Fruit fly (Drosophila melanogaster) whole organism, embryonic: ENCODE measurements around the gene Alp13.
A peak's percentile ranks its signal among the peaks of the same experiment; 100 is the strongest.

Experiments
- Bgb ChIP-seq: fragments of 200-800 bp; sonication (Bioruptor generic); IDR thresholded peaks from 2 replicates; pipeline ENCODE4 v1.3.6; 2022; ENCODE audit warnings: missing biosample characterization, missing genetic modification characterization; ENCODE audit not compliant: partially characterized antibody
- CG11504 ChIP-seq: fragments of 200-800 bp; sonication (Bioruptor generic); optimal IDR thresholded peaks from 3 replicates; lab custom pipeline; 2019; ENCODE audit warnings: missing biosample characterization, mild to moderate bottlenecking, missing genetic modification characterization, moderate library complexity
- CG12104 ChIP-seq: fragments of 200-800 bp; sonication (Bioruptor generic); optimal IDR thresholded peaks from 3 replicates; lab custom pipeline; 2016; ENCODE audit warnings: missing biosample characterization, missing genetic modification characterization
- CG13296 ChIP-seq: fragments of 200-800 bp; sonication (Bioruptor generic); optimal IDR thresholded peaks from 3 replicates; lab custom pipeline; 2018; ENCODE audit warnings: missing biosample characterization, mild to moderate bottlenecking, missing genetic modification characterization
- CG13624 ChIP-seq: fragments of 200-800 bp; sonication (Bioruptor generic); optimal IDR thresholded peaks from 2 replicates; lab custom pipeline; 2016; ENCODE audit warnings: missing biosample characterization, missing genetic modification characterization
- CG15269 ChIP-seq: fragments of 200-800 bp; sonication (Bioruptor generic); optimal IDR thresholded peaks from 2 replicates; lab custom pipeline; 2018; ENCODE audit warnings: missing biosample characterization, mild to moderate bottlenecking, missing genetic modification characterization, moderate library complexity
- CG17361 ChIP-seq: fragments of 200-800 bp; sonication (Bioruptor generic); IDR thresholded peaks from 3 replicates; pipeline ENCODE4 v1.3.6; 2022; ENCODE audit warnings: missing biosample characterization, missing genetic modification characterization
- CG17912 ChIP-seq: fragments of 200-800 bp; sonication (Bioruptor generic); optimal IDR thresholded peaks from 2 replicates; lab custom pipeline; 2018; ENCODE audit warnings: missing biosample characterization, mild to moderate bottlenecking, missing genetic modification characterization
- CG2199 ChIP-seq: fragments of 200-800 bp; sonication (Bioruptor generic); IDR thresholded peaks from 3 replicates; pipeline ENCODE4 v1.3.6; 2022; ENCODE audit warnings: missing biosample characterization, missing genetic modification characterization
- CG2678 ChIP-seq: fragments of 200-800 bp; sonication (Bioruptor generic); optimal IDR thresholded peaks from 3 replicates; lab custom pipeline; 2019; ENCODE audit warnings: missing biosample characterization, mild to moderate bottlenecking, missing genetic modification characterization, moderate library complexity
- CG2712 ChIP-seq: fragments of 200-800 bp; optimal IDR thresholded peaks from 3 replicates; lab custom pipeline; 2019; ENCODE audit warnings: missing biosample characterization, mild to moderate bottlenecking, missing genetic modification characterization, moderate library complexity
- CG30403 ChIP-seq: fragments of 200-800 bp; sonication (Bioruptor generic); optimal IDR thresholded peaks from 3 replicates; lab custom pipeline; 2016; ENCODE audit warnings: missing biosample characterization, missing genetic modification characterization
- CG32772 ChIP-seq: fragments of 200-800 bp; sonication (Bioruptor generic); IDR thresholded peaks from 2 replicates; pipeline ENCODE4 v1.3.6; 2022; ENCODE audit warnings: missing biosample characterization, missing genetic modification characterization
- CG3281 ChIP-seq: fragments of 200-800 bp; sonication (Bioruptor generic); optimal IDR thresholded peaks from 3 replicates; lab custom pipeline; 2017; ENCODE audit warnings: missing biosample characterization, mild to moderate bottlenecking, missing genetic modification characterization
- CG33213 ChIP-seq: fragments of 200-800 bp; sonication (Bioruptor generic); optimal IDR thresholded peaks from 3 replicates; lab custom pipeline; 2016; ENCODE audit warnings: missing biosample characterization, missing genetic modification characterization
- CG4282 ChIP-seq: fragments of 200-800 bp; sonication (Bioruptor generic); optimal IDR thresholded peaks from 2 replicates; lab custom pipeline; 2016; ENCODE audit warnings: missing biosample characterization, missing genetic modification characterization
- CG4617 ChIP-seq: fragments of 200-800 bp; sonication (Bioruptor generic); optimal IDR thresholded peaks from 3 replicates; lab custom pipeline; 2016; ENCODE audit warnings: missing biosample characterization, missing genetic modification characterization, borderline replicate concordance
- CG7928 ChIP-seq: fragments of 200-800 bp; sonication (Bioruptor generic); optimal IDR thresholded peaks from 2 replicates; lab custom pipeline; 2017; ENCODE audit warnings: missing biosample characterization, mild to moderate bottlenecking, missing genetic modification characterization
- CG8290 ChIP-seq, 3 experiments: fragments of 200-800 bp; sonication (Bioruptor generic); optimal IDR thresholded peaks; 2 replicates each; lab custom pipeline; 2016 to 2019; ENCODE audit warnings: missing biosample characterization in 3 of 3, missing genetic modification characterization in 3 of 3, mild to moderate bottlenecking in 2 of 3, moderate library complexity in 1 of 3
- Dip2 ChIP-seq: fragments of 200-800 bp; sonication (Bioruptor generic); IDR thresholded peaks from 2 replicates; pipeline ENCODE4 v1.3.6; 2022; ENCODE audit warnings: missing biosample characterization, missing genetic modification characterization
- Dref ChIP-seq: fragments of 200-800 bp; sonication (Bioruptor generic); IDR thresholded peaks from 2 replicates; pipeline ENCODE4 v1.3.6; 2022; ENCODE audit warnings: missing biosample characterization, missing genetic modification characterization
- Ets97D ChIP-seq: fragments of 200-800 bp; sonication (Bioruptor generic); optimal IDR thresholded peaks from 3 replicates; lab custom pipeline; 2016; ENCODE audit warnings: missing biosample characterization, missing genetic modification characterization
- HLH4C ChIP-seq: fragments of 200-800 bp; sonication (Bioruptor generic); IDR thresholded peaks from 3 replicates; pipeline ENCODE4 v1.3.6; 2022; ENCODE audit warnings: missing biosample characterization, missing genetic modification characterization; ENCODE audit not compliant: partially characterized antibody
- Hr51 ChIP-seq, 2 experiments: fragments of 200-800 bp; sonication (Bioruptor generic); optimal IDR thresholded peaks; 2 replicates in 1 of 2; 3 replicates in 1 of 2; lab custom pipeline; 2016 to 2018; ENCODE audit warnings: missing biosample characterization in 2 of 2, missing genetic modification characterization in 2 of 2, mild to moderate bottlenecking in 1 of 2, moderate library complexity in 1 of 2
- Hsf ChIP-seq: fragments of 200-800 bp; sonication (Bioruptor generic); optimal IDR thresholded peaks from 3 replicates; lab custom pipeline; 2016; ENCODE audit warnings: missing biosample characterization, missing genetic modification characterization
- Meics ChIP-seq: fragments of 200-800 bp; sonication (Bioruptor generic); optimal IDR thresholded peaks from 2 replicates; lab custom pipeline; 2017; ENCODE audit warnings: missing biosample characterization, mild to moderate bottlenecking, missing genetic modification characterization
- Nf-YC ChIP-seq: fragments of 200-800 bp; optimal IDR thresholded peaks from 3 replicates; lab custom pipeline; 2019; ENCODE audit warnings: missing biosample characterization, mild to moderate bottlenecking, missing genetic modification characterization, moderate library complexity
- Spps ChIP-seq: fragments of 200-800 bp; sonication (Bioruptor generic); optimal IDR thresholded peaks from 2 replicates; lab custom pipeline; 2018; ENCODE audit warnings: missing biosample characterization, mild to moderate bottlenecking, missing genetic modification characterization
- Xbp1 ChIP-seq: fragments of 200-800 bp; sonication (Bioruptor generic); optimal IDR thresholded peaks from 3 replicates; lab custom pipeline; 2016; ENCODE audit warnings: missing biosample characterization, mild to moderate bottlenecking, missing genetic modification characterization
- Xrp1 ChIP-seq: fragments of 200-800 bp; sonication (Bioruptor generic); IDR thresholded peaks from 2 replicates; pipeline ENCODE4 v1.3.6; 2022; ENCODE audit warnings: missing biosample characterization, missing genetic modification characterization
- YL-1 ChIP-seq: fragments of 200-800 bp; sonication (Bioruptor generic); optimal IDR thresholded peaks from 3 replicates; lab custom pipeline; 2017; ENCODE audit warnings: missing biosample characterization, mild to moderate bottlenecking, missing genetic modification characterization
- amos ChIP-seq: fragments of 200-800 bp; sonication (Bioruptor generic); IDR thresholded peaks from 2 replicates; pipeline ENCODE4 v1.3.6; 2022; ENCODE audit warnings: missing biosample characterization, missing genetic modification characterization; ENCODE audit not compliant: partially characterized antibody
- croc ChIP-seq: fragments of 200-800 bp; sonication (Bioruptor generic); conservative IDR thresholded peaks from 3 replicates; pipeline ENCODE4 v1.3.6; 2022; ENCODE audit warnings: missing biosample characterization, missing genetic modification characterization
- crol ChIP-seq: fragments of 200-800 bp; sonication (Bioruptor generic); IDR thresholded peaks from 2 replicates; pipeline ENCODE4 v1.3.6; 2022; ENCODE audit warnings: missing biosample characterization, missing genetic modification characterization
- dmrt11E ChIP-seq: fragments of 200-800 bp; sonication (Bioruptor generic); optimal IDR thresholded peaks from 3 replicates; lab custom pipeline; 2018; ENCODE audit warnings: missing biosample characterization, mild to moderate bottlenecking, missing genetic modification characterization, moderate library complexity
- gfzf ChIP-seq: fragments of 200-800 bp; sonication (Bioruptor generic); optimal IDR thresholded peaks from 2 replicates; lab custom pipeline; 2016; ENCODE audit warnings: missing biosample characterization, mild to moderate bottlenecking, missing genetic modification characterization, moderate library complexity
- ind ChIP-seq: fragments of 200-800 bp; sonication (Bioruptor generic); optimal IDR thresholded peaks from 3 replicates; lab custom pipeline; 2016; ENCODE audit warnings: missing biosample characterization, missing genetic modification characterization
- klu ChIP-seq: fragments of 200-800 bp; sonication (Bioruptor generic); IDR thresholded peaks from 2 replicates; pipeline ENCODE4 v1.3.6; 2022; ENCODE audit warnings: missing biosample characterization, missing genetic modification characterization
- lola ChIP-seq, 3 experiments: fragments of >200 bp in 2 of 3; fragments of 200-800 bp in 1 of 3; sonication (Bioruptor generic) in 1 of 3; optimal IDR thresholded peaks; 2 replicates each; lab custom pipeline; 2017 to 2019; ENCODE audit warnings: missing biosample characterization in 3 of 3, missing genetic modification characterization in 3 of 3, mild to moderate bottlenecking in 1 of 3, moderate library complexity in 1 of 3
- luna ChIP-seq: fragments of 200-800 bp; sonication (Bioruptor generic); optimal IDR thresholded peaks from 2 replicates; lab custom pipeline; 2016; ENCODE audit warnings: missing biosample characterization, missing genetic modification characterization
- odd ChIP-seq: fragments of 200-800 bp; sonication (Bioruptor generic); optimal IDR thresholded peaks from 2 replicates; lab custom pipeline; 2017; ENCODE audit warnings: missing biosample characterization, mild to moderate bottlenecking, missing genetic modification characterization
- pita ChIP-seq: fragments of 200-800 bp; sonication (Bioruptor generic); optimal IDR thresholded peaks from 2 replicates; lab custom pipeline; 2017; ENCODE audit warnings: missing biosample characterization, mild to moderate bottlenecking, missing genetic modification characterization
- prd ChIP-seq, 3 experiments: fragments of >200 bp in 2 of 3; fragments of 200-800 bp in 1 of 3; sonication (Bioruptor generic) in 1 of 3; optimal IDR thresholded peaks in 2 of 3; IDR thresholded peaks in 1 of 3; 2 replicates in 2 of 3; 3 replicates in 1 of 3; pipeline versions ENCODE4 v1.3.6 to Lab custom; 2017 to 2022; ENCODE audit warnings: missing biosample characterization in 1 of 3, missing genetic modification characterization in 1 of 3
- pum ChIP-seq: fragments of 200-800 bp; sonication (Bioruptor generic); optimal IDR thresholded peaks from 2 replicates; lab custom pipeline; 2016; ENCODE audit warnings: missing biosample characterization, missing genetic modification characterization
- pzg ChIP-seq: fragments of 200-800 bp; sonication (Bioruptor generic); optimal IDR thresholded peaks from 3 replicates; lab custom pipeline; 2018; ENCODE audit warnings: missing biosample characterization, mild to moderate bottlenecking, missing genetic modification characterization, moderate library complexity
- ro ChIP-seq: fragments of 200-800 bp; sonication (Bioruptor generic); IDR thresholded peaks from 2 replicates; pipeline ENCODE4 v1.3.6; 2022; ENCODE audit warnings: missing biosample characterization, missing genetic modification characterization
- sna ChIP-seq: fragments of 200-800 bp; sonication (Bioruptor generic); IDR thresholded peaks from 2 replicates; pipeline ENCODE4 v1.3.6; 2022; ENCODE audit warnings: missing biosample characterization, missing genetic modification characterization; ENCODE audit not compliant: partially characterized antibody
- z ChIP-seq: fragments of 200-800 bp; sonication (Bioruptor generic); IDR thresholded peaks from 3 replicates; pipeline ENCODE4 v1.3.6; 2022; ENCODE audit warnings: missing biosample characterization, missing genetic modification characterization

The Alp13 gene

dm6 chr3R:10048842-10049527 is 26.2 kb downstream of the Alp13 start, which contains the start of gene ohgt (continued):
- TF ChIP-seq Xbp1 = peak; percentile 4
- TF ChIP-seq amos = peak; percentile 29; the same call in 1 of the 2 replicates
- no peak for TF ChIP-seq CG32772
- no peak for TF ChIP-seq sna (GFP tag; lab: Robert Waterston, UW)
- no peak for TF ChIP-seq Spps (tag; lab: Kevin White, UChicago)
- peak; percentile 44 for TF ChIP-seq Nf-YC (tag; lab: Kevin White, UChicago)
- no peak for TF ChIP-seq gfzf (GFP tag; lab: Kevin White, UChicago)
- peak in 1 of 3 experiments; percentile 3 for TF ChIP-seq lola (GFP tag; optimal IDR thresholded peaks at IDR 0.05; lab: Kevin White, UChicago)
- TF ChIP-seq pum (GFP tag; lab: Kevin White, UChicago) = peak; percentile 13
- TF ChIP-seq ind = peak; percentile 12
- TF ChIP-seq z (GFP tag; lab: Robert Waterston, UW) = no peak
- TF ChIP-seq croc (GFP tag; lab: Robert Waterston, UW) = no peak
- no peak for TF ChIP-seq luna (GFP tag; lab: Kevin White, UChicago)
- TF ChIP-seq pzg (GFP tag; lab: Kevin White, UChicago) = peak; percentile 40
- TF ChIP-seq klu (GFP tag; lab: Robert Waterston, UW) = no peak
- peak; percentile 45 for TF ChIP-seq CG2678
- TF ChIP-seq ro (GFP tag; lab: Robert Waterston, UW) = no peak
- peak; percentile 70 for TF ChIP-seq Dref (GFP tag; lab: Robert Waterston, UW)
- peak; percentile 36 for TF ChIP-seq CG13296 (GFP tag; lab: Kevin White, UChicago)
- peak; percentile 5 for TF ChIP-seq Meics (GFP tag; lab: Kevin White, UChicago)
- TF ChIP-seq HLH4C (GFP tag; lab: Robert Waterston, UW) = peak; percentile 55; the same call in 2 of the 3 replicates
- TF ChIP-seq CG17912 = no peak
- peak; percentile 1 for TF ChIP-seq Hsf (GFP tag; lab: Kevin White, UChicago)
- TF ChIP-seq Dip2 (GFP tag; lab: Robert Waterston, UW) = no peak
- TF ChIP-seq pita (GFP tag; lab: Kevin White, UChicago) = no peak
- TF ChIP-seq YL-1 (GFP tag; lab: Kevin White, UChicago) = peak; percentile 36
- TF ChIP-seq prd (optimal IDR thresholded peaks at IDR 0.05; lab: Kevin White, UChicago) = no peak
- TF ChIP-seq prd (GFP tag; IDR thresholded peaks at IDR 0.05; lab: Robert Waterston, UW) = no peak
- TF ChIP-seq CG7928 = no peak
- peak; percentile 13 for TF ChIP-seq CG13624 (GFP tag; lab: Kevin White, UChicago)
- TF ChIP-seq dmrt11E (tag; lab: Kevin White, UChicago) = peak; percentile 35
- TF ChIP-seq Ets97D = peak; percentile 32
- peak; percentile 23 for TF ChIP-seq CG15269 (tag; lab: Kevin White, UChicago)
- peak; percentile 33; the same call in 1 of the 2 replicates for TF ChIP-seq Bgb
- no peak for TF ChIP-seq Hr51 (GFP tag; optimal IDR thresholded peaks at IDR 0.05; lab: Kevin White, UChicago)
- TF ChIP-seq odd (GFP tag; lab: Kevin White, UChicago) = no peak
- TF ChIP-seq CG4282 = no peak
- peak; percentile 96 for TF ChIP-seq CG17361 (GFP tag; lab: Robert Waterston, UW)
- TF ChIP-seq CG30403 (GFP tag; lab: Kevin White, UChicago) = peak; percentile 33
- TF ChIP-seq Xrp1 (GFP tag; lab: Robert Waterston, UW) = peak; percentile 23; the same call in 1 of the 2 replicates
- peak; percentile 39 for TF ChIP-seq CG2712
- TF ChIP-seq CG8290 (GFP tag; optimal IDR thresholded peaks at IDR 0.05; lab: Kevin White, UChicago) = peak; percentile 66
- TF ChIP-seq CG8290 (tag; optimal IDR thresholded peaks at IDR 0.05; lab: Kevin White, UChicago) = peak in 1 of 2 experiments; percentile 82
- peak; percentile 32 for TF ChIP-seq CG3281 (GFP tag; lab: Kevin White, UChicago)
- no peak for TF ChIP-seq CG12104
- TF ChIP-seq CG2199 (GFP tag; lab: Robert Waterston, UW) = no peak
- peak; percentile 63 for TF ChIP-seq CG4617 (GFP tag; lab: Kevin White, UChicago)
- peak; percentile 37; the same call in 1 of the 2 replicates for TF ChIP-seq crol (GFP tag; lab: Robert Waterston, UW)
- no peak for TF ChIP-seq CG33213 (GFP tag; lab: Kevin White, UChicago)
- TF ChIP-seq CG11504 = peak; percentile 50
